Fruit fly (Drosophila melanogaster) whole organism, embryonic: ENCODE measurements around the gene Ltn1.

ENCODE experiments used
- Atf6 ChIP-seq: fragments of 200-800 bp; sonication (Bioruptor generic); IDR thresholded peaks from 2 replicates; pipeline ENCODE4 v1.3.6; 2022; ENCODE audit warnings: missing biosample characterization, missing genetic modification characterization
- Bteb2 ChIP-seq: fragments of 200-800 bp; sonication (Bioruptor generic); optimal IDR thresholded peaks from 2 replicates; lab custom pipeline; 2016; ENCODE audit warnings: missing biosample characterization, missing genetic modification characterization
- CG11398 ChIP-seq: fragments of 200-800 bp; sonication (Bioruptor generic); optimal IDR thresholded peaks from 2 replicates; lab custom pipeline; 2016; ENCODE audit warnings: missing biosample characterization, missing genetic modification characterization
- CG11696 ChIP-seq: fragments of 200-800 bp; sonication (Bioruptor generic); IDR thresholded peaks from 2 replicates; pipeline ENCODE4 v1.3.6; 2022; ENCODE audit warnings: missing biosample characterization, missing genetic modification characterization
- CG13296 ChIP-seq: fragments of 200-800 bp; sonication (Bioruptor generic); optimal IDR thresholded peaks from 3 replicates; lab custom pipeline; 2018; ENCODE audit warnings: missing biosample characterization, mild to moderate bottlenecking, missing genetic modification characterization
- CG14667 ChIP-seq: fragments of 200-800 bp; sonication (Bioruptor generic); IDR thresholded peaks from 2 replicates; pipeline ENCODE4 v1.3.6; 2022; ENCODE audit warnings: missing biosample characterization, missing genetic modification characterization
- CG15011 ChIP-seq: fragments of 200-800 bp; sonication (Bioruptor generic); optimal IDR thresholded peaks from 3 replicates; lab custom pipeline; 2018; ENCODE audit warnings: missing biosample characterization, mild to moderate bottlenecking, missing genetic modification characterization
- CG15073 ChIP-seq: fragments of 200-800 bp; sonication (Bioruptor generic); optimal IDR thresholded peaks from 2 replicates; lab custom pipeline; 2016; ENCODE audit warnings: missing biosample characterization, missing genetic modification characterization
- CG15601 ChIP-seq: fragments of 200-800 bp; sonication (Bioruptor generic); optimal IDR thresholded peaks from 3 replicates; lab custom pipeline; 2019; ENCODE audit warnings: missing biosample characterization, mild to moderate bottlenecking, missing genetic modification characterization, moderate library complexity
- CG17186 ChIP-seq: fragments of 200-800 bp; sonication (Bioruptor generic); optimal IDR thresholded peaks from 3 replicates; lab custom pipeline; 2017; ENCODE audit warnings: missing biosample characterization, missing genetic modification reagents, missing genetic modification characterization
- CG17328 ChIP-seq: fragments of 200-800 bp; sonication (Bioruptor generic); IDR thresholded peaks from 2 replicates; pipeline ENCODE4 v1.3.6; 2022; ENCODE audit warnings: missing biosample characterization, missing genetic modification characterization
- CG2116 ChIP-seq: fragments of 200-800 bp; sonication (Bioruptor generic); optimal IDR thresholded peaks from 3 replicates; lab custom pipeline; 2018; ENCODE audit warnings: missing biosample characterization, mild to moderate bottlenecking, missing genetic modification characterization
- CG2678 ChIP-seq: fragments of 200-800 bp; sonication (Bioruptor generic); optimal IDR thresholded peaks from 3 replicates; lab custom pipeline; 2019; ENCODE audit warnings: missing biosample characterization, mild to moderate bottlenecking, missing genetic modification characterization, moderate library complexity
- CG30403 ChIP-seq: fragments of 200-800 bp; sonication (Bioruptor generic); optimal IDR thresholded peaks from 3 replicates; lab custom pipeline; 2016; ENCODE audit warnings: missing biosample characterization, missing genetic modification characterization
- CG3995 ChIP-seq: fragments of 200-800 bp; sonication (Bioruptor generic); optimal IDR thresholded peaks from 3 replicates; lab custom pipeline; 2016; ENCODE audit warnings: missing biosample characterization, missing genetic modification characterization
- CG4730 ChIP-seq: fragments of 200-800 bp; sonication (Bioruptor generic); IDR thresholded peaks from 2 replicates; pipeline ENCODE4 v1.3.6; 2022; ENCODE audit warnings: missing biosample characterization, missing genetic modification characterization
- CG6765 ChIP-seq: fragments of 200-800 bp; sonication (Bioruptor generic); optimal IDR thresholded peaks from 3 replicates; lab custom pipeline; 2017; ENCODE audit warnings: missing biosample characterization, mild to moderate bottlenecking, missing genetic modification characterization
- CG7928 ChIP-seq: fragments of 200-800 bp; sonication (Bioruptor generic); optimal IDR thresholded peaks from 2 replicates; lab custom pipeline; 2017; ENCODE audit warnings: missing biosample characterization, mild to moderate bottlenecking, missing genetic modification characterization
- CG8290 ChIP-seq, 3 experiments: fragments of 200-800 bp; sonication (Bioruptor generic); optimal IDR thresholded peaks; 2 replicates each; lab custom pipeline; 2016 to 2019; ENCODE audit warnings: missing biosample characterization in 3 of 3, missing genetic modification characterization in 3 of 3, mild to moderate bottlenecking in 2 of 3, moderate library complexity in 1 of 3
- CG8359 ChIP-seq: fragments of 200-800 bp; sonication (Bioruptor generic); optimal IDR thresholded peaks from 2 replicates; lab custom pipeline; 2017; ENCODE audit warnings: missing biosample characterization, mild to moderate bottlenecking, missing genetic modification characterization, borderline replicate concordance
- CG8944 ChIP-seq: fragments of 200-800 bp; sonication (Bioruptor generic); optimal IDR thresholded peaks from 3 replicates; lab custom pipeline; 2016; ENCODE audit warnings: missing biosample characterization, missing genetic modification characterization
- CG9876 ChIP-seq: fragments of 200-800 bp; sonication (Bioruptor generic); optimal IDR thresholded peaks from 2 replicates; lab custom pipeline; 2016; ENCODE audit warnings: missing biosample characterization, missing genetic modification characterization
- CHES-1-like ChIP-seq: fragments of 200-800 bp; sonication (Bioruptor generic); optimal IDR thresholded peaks from 2 replicates; lab custom pipeline; 2016; ENCODE audit warnings: missing biosample characterization, missing genetic modification characterization
- CoRest ChIP-seq: fragments of 200-800 bp; sonication (Bioruptor generic); optimal IDR thresholded peaks from 3 replicates; lab custom pipeline; 2018; ENCODE audit warnings: missing biosample characterization, mild to moderate bottlenecking, missing genetic modification characterization, moderate library complexity
- Drgx ChIP-seq: fragments of 200-800 bp; sonication (Bioruptor generic); IDR thresholded peaks from 2 replicates; pipeline ENCODE4 v1.3.6; 2022; ENCODE audit warnings: missing biosample characterization, missing genetic modification characterization
- Eip74EF ChIP-seq, 2 experiments: fragments of 200-800 bp in 1 of 2; fragments of >200 bp in 1 of 2; sonication (Bioruptor generic) in 1 of 2; optimal IDR thresholded peaks; 2 replicates each; lab custom pipeline; 2017 to 2019; ENCODE audit warnings: missing biosample characterization in 2 of 2, missing genetic modification characterization in 2 of 2, mild to moderate bottlenecking in 1 of 2, moderate library complexity in 1 of 2
- Fer3 ChIP-seq: fragments of 200-800 bp; sonication (Bioruptor generic); optimal IDR thresholded peaks from 2 replicates; lab custom pipeline; 2018; ENCODE audit warnings: missing biosample characterization, mild to moderate bottlenecking, missing genetic modification characterization, moderate library complexity
- Gsc ChIP-seq: fragments of 200-800 bp; sonication (Bioruptor generic); IDR thresholded peaks from 2 replicates; pipeline ENCODE4 v1.3.6; 2022; ENCODE audit warnings: missing biosample characterization, missing genetic modification characterization
- HmgD ChIP-seq: fragments of 200-800 bp; sonication (Bioruptor generic); optimal IDR thresholded peaks from 3 replicates; lab custom pipeline; 2016; ENCODE audit warnings: missing biosample characterization, missing genetic modification characterization
- MESR4 ChIP-seq: fragments of 200-800 bp; sonication (Bioruptor generic); optimal IDR thresholded peaks from 2 replicates; lab custom pipeline; 2018; ENCODE audit warnings: missing biosample characterization, mild to moderate bottlenecking, missing genetic modification characterization, moderate library complexity
- Rx ChIP-seq: fragments of 200-800 bp; sonication (Bioruptor generic); IDR thresholded peaks from 2 replicates; pipeline ENCODE4 v1.3.6; 2022; ENCODE audit warnings: missing biosample characterization, missing genetic modification characterization
- Side ChIP-seq: fragments of 200-800 bp; sonication (Bioruptor generic); optimal IDR thresholded peaks from 2 replicates; lab custom pipeline; 2016; ENCODE audit warnings: missing biosample characterization, missing genetic modification characterization
- Sin3A ChIP-seq: fragments of >200 bp; optimal IDR thresholded peaks from 2 replicates; lab custom pipeline; 2018
- Stat92E ChIP-seq, 3 experiments: fragments of >200 bp in 2 of 3; fragments of 200-800 bp in 1 of 3; sonication (Bioruptor generic) in 1 of 3; optimal IDR thresholded peaks; 2 replicates each; lab custom pipeline; 2017 to 2019; ENCODE audit warnings: missing biosample characterization in 3 of 3, missing genetic modification characterization in 3 of 3, mild to moderate bottlenecking in 1 of 3, moderate library complexity in 1 of 3
- ac ChIP-seq: fragments of 200-800 bp; sonication (Bioruptor generic); optimal IDR thresholded peaks from 3 replicates; lab custom pipeline; 2017; ENCODE audit warnings: missing biosample characterization, mild to moderate bottlenecking, missing genetic modification characterization
- bowl ChIP-seq: fragments of 200-800 bp; sonication (Bioruptor generic); IDR thresholded peaks from 2 replicates; pipeline ENCODE4 v1.3.6; 2022; ENCODE audit warnings: missing biosample characterization, missing genetic modification characterization
- dmrt11E ChIP-seq: fragments of 200-800 bp; sonication (Bioruptor generic); optimal IDR thresholded peaks from 3 replicates; lab custom pipeline; 2018; ENCODE audit warnings: missing biosample characterization, mild to moderate bottlenecking, missing genetic modification characterization, moderate library complexity
- dpn ChIP-seq, 2 experiments: fragments of 200-800 bp; sonication (Bioruptor generic); optimal IDR thresholded peaks; 3 replicates each; lab custom pipeline; 2016; ENCODE audit warnings: missing biosample characterization in 2 of 2, missing genetic modification characterization in 2 of 2
- fru ChIP-seq: fragments of >200 bp; optimal IDR thresholded peaks from 2 replicates; lab custom pipeline; 2017
- grau ChIP-seq: fragments of 200-800 bp; optimal IDR thresholded peaks from 3 replicates; lab custom pipeline; 2019; ENCODE audit warnings: missing biosample characterization, mild to moderate bottlenecking, missing genetic modification characterization, moderate library complexity
- gsb-n ChIP-seq: fragments of 200-800 bp; sonication (Bioruptor generic); optimal IDR thresholded peaks from 3 replicates; lab custom pipeline; 2018; ENCODE audit warnings: missing biosample characterization, mild to moderate bottlenecking, missing genetic modification characterization
- jumu ChIP-seq: fragments of 200-800 bp; sonication (Bioruptor generic); optimal IDR thresholded peaks from 3 replicates; lab custom pipeline; 2016; ENCODE audit warnings: missing biosample characterization, missing genetic modification characterization
- lbe ChIP-seq: fragments of 200-800 bp; sonication (Bioruptor generic); optimal IDR thresholded peaks from 2 replicates; lab custom pipeline; 2016; ENCODE audit warnings: missing biosample characterization, mild to moderate bottlenecking, missing genetic modification characterization
- luna ChIP-seq: fragments of 200-800 bp; sonication (Bioruptor generic); optimal IDR thresholded peaks from 2 replicates; lab custom pipeline; 2016; ENCODE audit warnings: missing biosample characterization, missing genetic modification characterization
- mirr ChIP-seq: fragments of 200-800 bp; sonication (Bioruptor generic); optimal IDR thresholded peaks from 3 replicates; lab custom pipeline; 2018; ENCODE audit warnings: missing biosample characterization, mild to moderate bottlenecking, missing genetic modification characterization
- odd ChIP-seq: fragments of 200-800 bp; sonication (Bioruptor generic); optimal IDR thresholded peaks from 2 replicates; lab custom pipeline; 2017; ENCODE audit warnings: missing biosample characterization, mild to moderate bottlenecking, missing genetic modification characterization
- ranshi ChIP-seq: fragments of 200-800 bp; sonication (Bioruptor generic); IDR thresholded peaks from 2 replicates; pipeline ENCODE4 v1.3.6; 2022; ENCODE audit warnings: missing biosample characterization, missing genetic modification characterization
- seq ChIP-seq: fragments of 200-800 bp; sonication (Bioruptor generic); IDR thresholded peaks from 2 replicates; pipeline ENCODE4 v1.3.6; 2022; ENCODE audit warnings: missing biosample characterization, missing genetic modification characterization
- sna ChIP-seq: fragments of 200-800 bp; sonication (Bioruptor generic); IDR thresholded peaks from 2 replicates; pipeline ENCODE4 v1.3.6; 2022; ENCODE audit warnings: missing biosample characterization, missing genetic modification characterization; ENCODE audit not compliant: partially characterized antibody
- sob ChIP-seq: fragments of 200-800 bp; sonication (Bioruptor generic); IDR thresholded peaks from 2 replicates; pipeline ENCODE4 v1.3.6; 2022; ENCODE audit warnings: missing biosample characterization, missing genetic modification characterization
- vnd ChIP-seq: fragments of 200-800 bp; sonication (Bioruptor generic); IDR thresholded peaks from 3 replicates; pipeline ENCODE4 v1.3.6; 2022; ENCODE audit warnings: missing biosample characterization, missing genetic modification characterization; ENCODE audit not compliant: partially characterized antibody

The Ltn1 gene

DNA sequence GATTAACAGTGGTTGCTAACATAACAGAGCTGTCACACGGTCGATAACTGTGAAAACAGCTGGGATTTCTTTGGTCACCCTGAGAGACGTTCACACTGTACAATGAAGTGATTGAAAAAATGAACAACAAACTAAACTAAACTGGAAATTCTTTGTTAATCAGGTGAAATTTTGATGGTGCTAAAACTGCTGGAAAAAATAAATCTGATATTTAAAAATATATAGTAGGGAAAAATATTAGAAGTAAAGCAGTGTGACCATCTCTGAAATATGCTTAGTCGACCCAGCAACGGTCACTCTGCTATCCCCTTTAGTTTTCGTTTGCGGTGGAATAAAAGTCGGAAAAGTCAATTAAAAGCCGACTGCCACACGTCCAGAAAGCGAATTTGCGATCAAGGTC lies 33.9 kb upstream of the Ltn1 start, which contains the start of the genes CG9231 and CG9330 (continued):
- TF ChIP-seq HmgD (no peak), Eip74EF (GFP tag; optimal IDR thresholded peaks at IDR 0.05; lab: Kevin White, UChicago) (peak in 1 of 2 experiments; percentile 41), ac (GFP tag; lab: Kevin White, UChicago) (no peak), gsb-n (tag; lab: Kevin White, UChicago) (peak; percentile 40), Bteb2 (peak; percentile 14), CG8290 (GFP tag; optimal IDR thresholded peaks at IDR 0.05; lab: Kevin White, UChicago) (peak; percentile 33), CG8290 (tag; optimal IDR thresholded peaks at IDR 0.05; lab: Kevin White, UChicago) (no peak), CG2116 (GFP tag; lab: Kevin White, UChicago) (peak; percentile 61), CG15073 (GFP tag; lab: Kevin White, UChicago) (no peak), Gsc (GFP tag; lab: Robert Waterston, UW) (no peak), seq (GFP tag; lab: Robert Waterston, UW) (no peak), sna (no peak), CG8944 (GFP tag; lab: Kevin White, UChicago) (no peak), grau (tag; lab: Kevin White, UChicago) (peak; percentile 32), CG6765 (no peak), CG15601 (tag; lab: Kevin White, UChicago) (peak; percentile 61), Stat92E (GFP tag; optimal IDR thresholded peaks at IDR 0.05; lab: Kevin White, UChicago) (peak in 1 of 3 experiments; percentile 42), luna (GFP tag; lab: Kevin White, UChicago) (no peak), CG2678 (peak; percentile 28), Side (GFP tag; lab: Kevin White, UChicago) (peak; percentile 5), Drgx (no peak), CG4730 (GFP tag; lab: Robert Waterston, UW) (no peak), Sin3A (lab: Kevin White, UChicago) (peak; percentile 80), CG17186 (GFP tag; lab: Kevin White, UChicago) (peak; percentile 40), dpn (GFP tag; optimal IDR thresholded peaks at IDR 0.05; lab: Kevin White, UChicago) (peak; percentile 32 to 36), CG30403 (GFP tag; lab: Kevin White, UChicago) (peak; percentile 61), lbe (GFP tag; lab: Kevin White, UChicago) (peak; percentile 67), Rx (GFP tag; lab: Robert Waterston, UW) (no peak), CG8359 (GFP tag; lab: Kevin White, UChicago) (no peak), fru (lab: Kevin White, UChicago) (no peak), jumu (GFP tag; lab: Kevin White, UChicago) (peak; percentile 32), CG3995 (GFP tag; lab: Kevin White, UChicago) (peak; percentile 91), CHES-1-like (GFP tag; lab: Kevin White, UChicago) (no peak), CG15011 (GFP tag; lab: Kevin White, UChicago) (no peak), CG14667 (GFP tag; lab: Robert Waterston, UW) (no peak), CG7928 (no peak), CG17328 (GFP tag; lab: Robert Waterston, UW) (peak; percentile 33; the same call in 1 of the 2 replicates), odd (no peak), CG11398 (GFP tag; lab: Kevin White, UChicago) (no peak), sob (GFP tag; lab: Robert Waterston, UW) (0 out of 2 replicates have a peak, but pooled peaks have one; percentile 24), ranshi (no peak), bowl (GFP tag; lab: Robert Waterston, UW) (no peak), CG9876 (GFP tag; lab: Kevin White, UChicago) (no peak), vnd (GFP tag; lab: Robert Waterston, UW) (no peak), Atf6 (GFP tag; lab: Robert Waterston, UW) (no peak), Fer3 (no peak), CG11696 (GFP tag; lab: Robert Waterston, UW) (no peak), dmrt11E (tag; lab: Kevin White, UChicago) (no peak), mirr (no peak), CoRest (tag; lab: Kevin White, UChicago) (peak; percentile 36), MESR4 (GFP tag; lab: Kevin White, UChicago) (peak; percentile 45), CG13296 (no peak)
